Fruit fly (Drosophila melanogaster): ENCODE measurements around the gene CG4576.

DNA sequence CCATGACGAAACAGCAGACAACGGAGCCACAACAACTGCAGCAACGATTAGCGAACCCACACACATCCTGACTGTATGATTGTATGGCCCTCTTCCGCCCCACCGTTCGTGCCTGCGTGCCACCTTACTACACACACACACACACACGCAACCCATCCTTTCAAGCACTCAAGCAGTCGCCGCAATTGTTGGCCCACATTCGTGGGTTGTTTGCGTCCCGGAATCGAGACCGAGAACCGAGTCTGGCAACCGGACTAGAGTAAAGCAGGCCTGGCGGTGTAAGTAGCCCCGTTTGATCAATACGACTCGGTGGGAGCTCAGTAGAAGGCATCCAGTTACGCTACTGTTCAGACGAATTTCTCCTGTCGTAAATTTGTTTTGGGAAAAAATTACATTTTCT lies 20.7 kb downstream of the CG4576 start, which contains the start of gene CG4546:
- no peak for TF ChIP-seq CG8159 (tag; optimal IDR thresholded peaks at IDR 0.05)
- TF ChIP-seq Ets98B (GFP tag; IDR thresholded peaks at IDR 0.05), result no peak
- TF ChIP-seq CG9948 (tag; optimal IDR thresholded peaks at IDR 0.05), result no peak
- TF ChIP-seq Pif1A (GFP tag; optimal IDR thresholded peaks at IDR 0.05), result no peak
- TF ChIP-seq Pif1B (GFP tag; optimal IDR thresholded peaks at IDR 0.05), result no peak
- no peak for TF ChIP-seq CG13204 (GFP tag; optimal IDR thresholded peaks at IDR 0.05)
- TF ChIP-seq EcR (GFP tag; optimal IDR thresholded peaks at IDR 0.05), result no peak
- TF ChIP-seq CG32121 (GFP tag; IDR thresholded peaks at IDR 0.05), result no peak

All from whole organism, pupa.